Worm (Caenorhabditis elegans) whole organism, L4 larva: ENCODE results near the gene fum-1.
A peak's percentile ranks its signal among the peaks of the same experiment; 100 is the strongest.

Experiments used
- Y48G9A.11 ChIP-seq: fragments of 200-800 bp; sonication (Bioruptor generic); IDR thresholded peaks from 2 replicates; pipeline ENCODE4 v1.3.6; 2022; ENCODE audit warnings: missing genetic modification reagents, missing genetic modification characterization, missing compliant biosample characterization
- aha-1 ChIP-seq: fragments of 150-350 bp; peaks from one replicate; lab custom pipeline; 2014; ENCODE audit warnings: missing biosample characterization, missing genetic modification characterization
- dmd-6 ChIP-seq: fragments of 200-800 bp; sonication (Bioruptor generic); IDR thresholded peaks from 2 replicates; pipeline ENCODE4 v1.3.6; 2022; ENCODE audit warnings: missing genetic modification reagents, missing genetic modification characterization, missing compliant biosample characterization
- egl-43 ChIP-seq: fragments of 200-800 bp; sonication (Bioruptor generic); IDR thresholded peaks from 2 replicates; pipeline ENCODE4 v1.3.6; 2022; ENCODE audit warnings: missing genetic modification reagents, missing genetic modification characterization, missing compliant biosample characterization
- hif-1 ChIP-seq, 2 experiments: sonication (generic microtip); optimal IDR thresholded peaks; 2 replicates each; lab custom pipeline; 2016 to 2017; ENCODE audit warnings: missing compliant biosample characterization in 2 of 2, missing genetic modification characterization in 2 of 2, missing genetic modification reagents in 2 of 2, missing genotype in 2 of 2, mild to moderate bottlenecking in 1 of 2
- hlh-11 ChIP-seq: fragments of 200-800 bp; sonication (Bioruptor generic); optimal IDR thresholded peaks from 2 replicates; lab custom pipeline; 2018; ENCODE audit warnings: mild to moderate bottlenecking, missing genetic modification characterization, missing compliant biosample characterization
- hmg-1.1 ChIP-seq: fragments of 200-800 bp; sonication (Bioruptor generic); IDR thresholded peaks from 2 replicates; pipeline ENCODE4 v1.3.6; 2022; ENCODE audit warnings: missing genetic modification reagents, missing genetic modification characterization, missing compliant biosample characterization
- lir-3 ChIP-seq: sonication (generic microtip); optimal IDR thresholded peaks from 2 replicates; lab custom pipeline; 2016; ENCODE audit warnings: mild to moderate bottlenecking, missing genetic modification characterization, missing compliant biosample characterization
- madf-9 ChIP-seq: fragments of 200-800 bp; sonication (Bioruptor generic); conservative IDR thresholded peaks from 2 replicates; pipeline ENCODE4 v1.3.6; 2022; ENCODE audit warnings: missing genetic modification reagents, missing genetic modification characterization, missing compliant biosample characterization
- nhr-102 ChIP-seq: sonication (generic microtip); optimal IDR thresholded peaks from 2 replicates; lab custom pipeline; 2016; ENCODE audit warnings: mild to moderate bottlenecking, missing genetic modification characterization, moderate library complexity, missing compliant biosample characterization
- pqm-1 ChIP-seq: sonication (generic microtip); optimal IDR thresholded peaks from 2 replicates; lab custom pipeline; 2017; ENCODE audit warnings: missing biosample characterization, missing genetic modification characterization
- sdz-12 ChIP-seq: fragments of 200-800 bp; sonication (Bioruptor generic); optimal IDR thresholded peaks from 2 replicates; lab custom pipeline; 2018; ENCODE audit warnings: mild to moderate bottlenecking, missing genetic modification characterization, missing compliant biosample characterization
- unc-62 ChIP-seq, 3 experiments: fragments of 150-350 bp in 1 of 3; sonication (generic microtip); optimal IDR thresholded peaks in 2 of 3; peaks in 1 of 3; 1 replicate in 1 of 3; 2 replicates in 2 of 3; lab custom pipeline; 2014 to 2017; ENCODE audit warnings: missing biosample characterization in 3 of 3, missing genetic modification characterization in 3 of 3, missing genetic modification reagents in 3 of 3, missing genotype in 1 of 3
- zip-11 ChIP-seq: fragments of 200-800 bp; sonication (Bioruptor generic); IDR thresholded peaks from 2 replicates; pipeline ENCODE4 v1.3.6; 2022; ENCODE audit warnings: missing genetic modification characterization, missing compliant biosample characterization

The fum-1 gene

DNA sequence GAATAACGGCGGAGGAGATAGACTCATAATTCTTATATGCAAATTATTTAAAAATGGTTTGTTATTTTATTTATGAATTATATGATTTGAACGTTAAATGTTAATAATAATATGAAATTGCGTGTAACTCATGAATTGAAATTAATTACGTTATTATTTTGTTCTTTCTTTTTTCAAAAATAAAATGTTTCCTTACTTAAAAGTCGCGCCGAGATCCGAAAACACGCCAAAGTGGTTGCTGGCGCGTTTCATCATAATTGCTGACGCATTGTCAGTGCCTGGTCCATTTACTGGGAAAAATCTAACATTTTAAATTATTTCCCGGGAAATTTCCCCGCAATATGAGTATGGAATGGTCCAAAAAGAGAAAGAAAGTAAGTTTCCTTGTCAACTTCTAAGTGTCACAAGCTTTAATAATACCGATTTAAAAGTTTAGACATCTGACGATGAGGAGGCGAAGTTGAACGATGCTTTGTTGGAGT, 34.1 kb downstream of the fum-1 start, which contains the start of the genes C07H6.9 and sap-140 (continued):
- TF ChIP-seq nhr-102 (tag; lab: Kevin White, UChicago) (peak; percentile 66), dmd-6 (peak; percentile 53)
- TF ChIP-seq, all 104 proteins: peak for 31

DNA sequence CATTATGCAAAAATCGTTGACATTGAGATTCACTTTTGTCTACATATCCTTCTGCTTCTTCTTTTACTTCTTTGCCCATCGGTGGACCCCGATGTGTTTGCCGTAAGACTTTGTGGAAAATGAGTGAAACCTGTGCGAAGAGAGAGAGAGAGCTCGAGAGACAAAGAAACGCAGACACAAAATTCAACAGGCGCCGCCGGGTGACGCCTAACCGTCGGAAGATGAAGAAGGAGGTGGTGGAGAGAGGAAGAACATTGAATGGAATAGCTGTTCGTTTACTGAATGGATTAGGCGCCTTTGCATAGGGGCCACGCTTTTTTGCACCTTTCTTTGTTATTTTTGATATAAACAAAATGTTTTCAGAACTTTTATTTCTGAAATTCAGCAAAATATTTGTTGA, 41.6 kb downstream of the fum-1 start:
- no peak for TF ChIP-seq lir-3
- peak; percentile 70 for TF ChIP-seq aha-1
- no peak for TF ChIP-seq sdz-12 (GFP tag; lab: Kevin White, UChicago)
- TF ChIP-seq hmg-1.1 (GFP tag; lab: Robert Waterston, UW): no peak
- TF ChIP-seq hif-1 (tag; optimal IDR thresholded peaks at IDR 0.05; lab: Kevin White, UChicago): no peak
- TF ChIP-seq Y48G9A.11 (GFP tag; lab: Robert Waterston, UW): no peak
- TF ChIP-seq madf-9 (GFP tag; lab: Robert Waterston, UW): no peak
- no peak for TF ChIP-seq zip-11 (GFP tag; lab: Robert Waterston, UW)

DNA sequence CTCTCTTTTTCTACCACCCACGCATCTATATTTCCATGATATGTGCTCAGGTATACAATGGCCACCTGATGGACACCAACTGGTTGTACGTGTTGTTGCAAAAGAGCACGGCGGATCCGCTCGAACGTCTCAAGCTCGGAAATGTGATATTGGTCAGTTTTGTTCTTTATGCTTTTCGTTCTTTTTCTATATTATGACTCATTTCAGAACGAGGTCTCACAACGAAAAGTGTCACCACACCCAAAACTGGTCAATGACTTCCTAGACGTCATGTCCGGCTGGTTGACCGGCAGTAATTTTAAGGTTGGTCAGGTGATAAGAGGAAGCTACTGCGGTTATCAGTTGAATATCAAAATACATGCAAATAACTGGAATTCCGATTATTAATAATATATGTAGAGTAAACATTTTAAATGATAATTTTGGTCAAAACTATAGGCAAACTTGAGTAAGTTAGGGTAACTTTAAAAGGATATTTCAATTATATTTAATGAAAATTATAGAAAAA, 42.8 kb downstream of the fum-1 start, which contains the start of gene cls-1:
TSS of gene cls-1 (plus strand) at position 51 of the 508 bp plus-strand sequence.
- TF ChIP-seq pqm-1 (tag; lab: Kevin White, UChicago) (peak; percentile 16), hlh-11 (tag; lab: Kevin White, UChicago) (peak; percentile 34), unc-62 (GFP tag; optimal IDR thresholded peaks at IDR 0.05 in 1 of 2; lab: Kevin White, UChicago) (peak in 1 of 2 experiments; percentile 53), unc-62 (tag; optimal IDR thresholded peaks at IDR 0.05; lab: Kevin White, UChicago) (no peak), egl-43 (no peak)
